Worm (Caenorhabditis elegans) whole organism, L2 larva: Measurements from ENCODE around the gene F20D6.2.

ENCODE experiments used
- aly-2 ChIP-seq: fragments of 150-350 bp; optimal IDR thresholded peaks from 2 replicates; lab custom pipeline; 2014; ENCODE audit warnings: missing biosample characterization, missing genetic modification characterization
- nhr-6 ChIP-seq: fragments of 150-350 bp; optimal IDR thresholded peaks from 2 replicates; lab custom pipeline; 2014; ENCODE audit warnings: missing biosample characterization, missing genetic modification characterization
- skn-1 ChIP-seq: sonication (generic microtip); optimal IDR thresholded peaks from 2 replicates; lab custom pipeline; 2017; ENCODE audit warnings: missing biosample characterization, missing genetic modification characterization
- snpc-4 ChIP-seq: fragments of 150-350 bp; optimal IDR thresholded peaks from 2 replicates; lab custom pipeline; 2014; ENCODE audit warnings: missing biosample characterization, missing genetic modification characterization

ce11 chrV:8143605-8144004 lies 42.2 kb upstream of the F20D6.2 start, which contains the start of gene D1014.2:
- TF ChIP-seq snpc-4 (no peak), nhr-6 (tag; lab: Kevin White, UChicago) (no peak), skn-1 (tag; lab: Kevin White, UChicago) (no peak), aly-2 (tag; lab: Kevin White, UChicago) (no peak)
